Fruit fly (Drosophila melanogaster) whole organism, embryonic: ENCODE measurements around the gene Pka-C3.
A peak's percentile ranks its signal among the peaks of the same experiment; 100 is the strongest.

Experiments
- CG10209 ChIP-seq: fragments of 200-800 bp; sonication (Bioruptor generic); optimal IDR thresholded peaks from 3 replicates; lab custom pipeline; 2017; ENCODE audit warnings: missing biosample characterization, mild to moderate bottlenecking, missing genetic modification characterization, missing genetic modification reagents
- CG1024 ChIP-seq: fragments of 200-800 bp; sonication (Bioruptor generic); IDR thresholded peaks from 2 replicates; pipeline ENCODE4 v1.3.6; 2022; ENCODE audit warnings: missing biosample characterization, missing genetic modification characterization
- CG10366 ChIP-seq: fragments of 200-800 bp; sonication (Bioruptor generic); IDR thresholded peaks from 2 replicates; pipeline ENCODE4 v1.3.6; 2022; ENCODE audit warnings: missing biosample characterization, missing genetic modification characterization
- CG10431 ChIP-seq: fragments of 200-800 bp; sonication (Bioruptor generic); optimal IDR thresholded peaks from 3 replicates; lab custom pipeline; 2018; ENCODE audit warnings: missing biosample characterization, mild to moderate bottlenecking, missing genetic modification characterization
- CG11085 ChIP-seq: fragments of 200-800 bp; sonication (Bioruptor generic); IDR thresholded peaks from 2 replicates; pipeline ENCODE4 v1.3.6; 2022; ENCODE audit warnings: missing biosample characterization, missing genetic modification characterization
- CG12071 ChIP-seq: fragments of 200-800 bp; sonication (Bioruptor generic); optimal IDR thresholded peaks from 3 replicates; lab custom pipeline; 2018; ENCODE audit warnings: missing biosample characterization, mild to moderate bottlenecking, missing genetic modification characterization
- CG17612 ChIP-seq: fragments of 200-800 bp; sonication (Bioruptor generic); IDR thresholded peaks from 2 replicates; pipeline ENCODE4 v1.3.6; 2022; ENCODE audit warnings: missing biosample characterization, missing genetic modification characterization
- CG18764 ChIP-seq: fragments of 200-800 bp; sonication (Bioruptor generic); optimal IDR thresholded peaks from 3 replicates; lab custom pipeline; 2016; ENCODE audit warnings: missing biosample characterization, missing genetic modification characterization
- CG2199 ChIP-seq: fragments of 200-800 bp; sonication (Bioruptor generic); IDR thresholded peaks from 3 replicates; pipeline ENCODE4 v1.3.6; 2022; ENCODE audit warnings: missing biosample characterization, missing genetic modification characterization
- CG2202 ChIP-seq: fragments of 200-800 bp; sonication (Bioruptor generic); optimal IDR thresholded peaks from 2 replicates; lab custom pipeline; 2018; ENCODE audit warnings: missing biosample characterization, mild to moderate bottlenecking, missing genetic modification characterization
- CG32767 ChIP-seq: fragments of 200-800 bp; sonication (Bioruptor generic); IDR thresholded peaks from 2 replicates; pipeline ENCODE4 v1.3.6; 2022; ENCODE audit warnings: missing biosample characterization, missing genetic modification characterization
- CG33213 ChIP-seq: fragments of 200-800 bp; sonication (Bioruptor generic); optimal IDR thresholded peaks from 3 replicates; lab custom pipeline; 2016; ENCODE audit warnings: missing biosample characterization, missing genetic modification characterization
- CG42726 ChIP-seq: fragments of 200-800 bp; sonication (Bioruptor generic); IDR thresholded peaks from 2 replicates; pipeline ENCODE4 v1.3.6; 2022; ENCODE audit warnings: missing biosample characterization, missing genetic modification characterization; ENCODE audit not compliant: partially characterized antibody
- CG6254 ChIP-seq: fragments of 200-800 bp; sonication (Bioruptor generic); optimal IDR thresholded peaks from 3 replicates; lab custom pipeline; 2017; ENCODE audit warnings: mild to moderate bottlenecking, missing biosample characterization, missing genetic modification reagents, missing genetic modification characterization
- CG6854 ChIP-seq: fragments of 200-800 bp; sonication (Bioruptor generic); optimal IDR thresholded peaks from 3 replicates; lab custom pipeline; 2017; ENCODE audit warnings: missing biosample characterization, mild to moderate bottlenecking, missing genetic modification characterization
- CG7372 ChIP-seq: fragments of 200-800 bp; sonication (Bioruptor generic); IDR thresholded peaks from 2 replicates; pipeline ENCODE4 v1.3.6; 2022; ENCODE audit warnings: missing biosample characterization, missing genetic modification characterization
- CG7745 ChIP-seq: fragments of 200-800 bp; sonication (Bioruptor generic); optimal IDR thresholded peaks from 2 replicates; lab custom pipeline; 2018; ENCODE audit warnings: missing biosample characterization, mild to moderate bottlenecking, missing genetic modification characterization, moderate library complexity
- CG8924 ChIP-seq: fragments of 200-800 bp; optimal IDR thresholded peaks from 3 replicates; lab custom pipeline; 2019; ENCODE audit warnings: missing biosample characterization, mild to moderate bottlenecking, missing genetic modification characterization, moderate library complexity
- CG8944 ChIP-seq: fragments of 200-800 bp; sonication (Bioruptor generic); optimal IDR thresholded peaks from 3 replicates; lab custom pipeline; 2016; ENCODE audit warnings: missing biosample characterization, missing genetic modification characterization
- CG9437 ChIP-seq: fragments of 200-800 bp; sonication (Bioruptor generic); optimal IDR thresholded peaks from 2 replicates; lab custom pipeline; 2018; ENCODE audit warnings: missing biosample characterization, mild to moderate bottlenecking, missing genetic modification characterization
- CTCF ChIP-seq: fragments of 200-800 bp; sonication (Bioruptor generic); optimal IDR thresholded peaks from 2 replicates; lab custom pipeline; 2017; ENCODE audit warnings: missing biosample characterization, mild to moderate bottlenecking, missing genetic modification characterization, moderate library complexity
- H2.0 ChIP-seq: fragments of 200-800 bp; sonication (Bioruptor generic); IDR thresholded peaks from 2 replicates; pipeline ENCODE4 v1.3.6; 2022; ENCODE audit warnings: missing biosample characterization, missing genetic modification characterization
- HLH3B ChIP-seq: fragments of 200-800 bp; sonication (Bioruptor generic); IDR thresholded peaks from 2 replicates; pipeline ENCODE4 v1.3.6; 2022; ENCODE audit warnings: missing biosample characterization, missing genetic modification characterization
- Hmr ChIP-seq: fragments of 200-800 bp; sonication (Bioruptor generic); optimal IDR thresholded peaks from 3 replicates; lab custom pipeline; 2017; ENCODE audit warnings: mild to moderate bottlenecking, missing biosample characterization, missing genetic modification reagents, missing genetic modification characterization
- MESR4 ChIP-seq: fragments of 200-800 bp; sonication (Bioruptor generic); optimal IDR thresholded peaks from 2 replicates; lab custom pipeline; 2018; ENCODE audit warnings: missing biosample characterization, mild to moderate bottlenecking, missing genetic modification characterization, moderate library complexity
- Mes4 ChIP-seq: fragments of 200-800 bp; sonication (Bioruptor generic); optimal IDR thresholded peaks from 2 replicates; lab custom pipeline; 2016; ENCODE audit warnings: missing biosample characterization, missing genetic modification characterization
- Opbp ChIP-seq: fragments of 200-800 bp; sonication (Bioruptor generic); IDR thresholded peaks from 3 replicates; pipeline ENCODE4 v1.3.6; 2022; ENCODE audit warnings: missing biosample characterization, missing genetic modification characterization; ENCODE audit not compliant: partially characterized antibody
- Rx ChIP-seq: fragments of 200-800 bp; sonication (Bioruptor generic); IDR thresholded peaks from 2 replicates; pipeline ENCODE4 v1.3.6; 2022; ENCODE audit warnings: missing biosample characterization, missing genetic modification characterization
- amos ChIP-seq: fragments of 200-800 bp; sonication (Bioruptor generic); IDR thresholded peaks from 2 replicates; pipeline ENCODE4 v1.3.6; 2022; ENCODE audit warnings: missing biosample characterization, missing genetic modification characterization; ENCODE audit not compliant: partially characterized antibody
- cas ChIP-seq: fragments of 200-800 bp; sonication (Bioruptor generic); IDR thresholded peaks from 2 replicates; pipeline ENCODE4 v1.3.6; 2022; ENCODE audit warnings: missing biosample characterization, missing genetic modification characterization
- chm ChIP-seq: fragments of 200-800 bp; sonication (Bioruptor generic); IDR thresholded peaks from 2 replicates; pipeline ENCODE4 v1.3.6; 2022; ENCODE audit warnings: missing biosample characterization, missing genetic modification characterization
- crol ChIP-seq: fragments of 200-800 bp; sonication (Bioruptor generic); IDR thresholded peaks from 2 replicates; pipeline ENCODE4 v1.3.6; 2022; ENCODE audit warnings: missing biosample characterization, missing genetic modification characterization
- cwo ChIP-seq: fragments of 200-800 bp; sonication (Bioruptor generic); optimal IDR thresholded peaks from 3 replicates; lab custom pipeline; 2017; ENCODE audit warnings: missing biosample characterization, missing genetic modification characterization, mild to moderate bottlenecking, moderate library complexity, missing genetic modification reagents
- da ChIP-seq: fragments of 200-800 bp; sonication (Bioruptor generic); optimal IDR thresholded peaks from 2 replicates; lab custom pipeline; 2016; ENCODE audit warnings: missing biosample characterization, missing genetic modification characterization
- fd64A ChIP-seq: fragments of 200-800 bp; sonication (Bioruptor generic); optimal IDR thresholded peaks from 3 replicates; lab custom pipeline; 2018; ENCODE audit warnings: missing biosample characterization, mild to moderate bottlenecking, missing genetic modification characterization
- fru ChIP-seq: fragments of >200 bp; optimal IDR thresholded peaks from 2 replicates; lab custom pipeline; 2017
- gce ChIP-seq: fragments of 200-800 bp; sonication (Bioruptor generic); IDR thresholded peaks from 3 replicates; pipeline ENCODE4 v1.3.6; 2022; ENCODE audit warnings: missing biosample characterization, missing genetic modification characterization
- gro ChIP-seq: fragments of 200-800 bp; sonication (Bioruptor generic); optimal IDR thresholded peaks from 2 replicates; lab custom pipeline; 2016; ENCODE audit warnings: missing biosample characterization, missing genetic modification characterization
- jigr1 ChIP-seq: fragments of 200-800 bp; sonication (Bioruptor generic); IDR thresholded peaks from 3 replicates; pipeline ENCODE4 v1.3.6; 2022; ENCODE audit warnings: missing biosample characterization, missing genetic modification characterization
- lbe ChIP-seq: fragments of 200-800 bp; sonication (Bioruptor generic); optimal IDR thresholded peaks from 2 replicates; lab custom pipeline; 2016; ENCODE audit warnings: missing biosample characterization, mild to moderate bottlenecking, missing genetic modification characterization
- mirr ChIP-seq: fragments of 200-800 bp; sonication (Bioruptor generic); optimal IDR thresholded peaks from 3 replicates; lab custom pipeline; 2018; ENCODE audit warnings: missing biosample characterization, mild to moderate bottlenecking, missing genetic modification characterization
- onecut ChIP-seq: fragments of 200-800 bp; sonication (Bioruptor generic); IDR thresholded peaks from 2 replicates; pipeline ENCODE4 v1.3.6; 2022; ENCODE audit warnings: missing biosample characterization, missing genetic modification characterization
- pho ChIP-seq: fragments of 200-800 bp; sonication (Bioruptor generic); optimal IDR thresholded peaks from 2 replicates; lab custom pipeline; 2016; ENCODE audit warnings: missing biosample characterization, missing genetic modification characterization
- pnt ChIP-seq: fragments of 200-800 bp; sonication (Bioruptor generic); optimal IDR thresholded peaks from 3 replicates; lab custom pipeline; 2016; ENCODE audit warnings: missing biosample characterization, missing genetic modification characterization
- rib ChIP-seq: fragments of 200-800 bp; sonication (Bioruptor generic); IDR thresholded peaks from 2 replicates; pipeline ENCODE4 v1.3.6; 2022; ENCODE audit warnings: missing biosample characterization, missing genetic modification characterization
- sc ChIP-seq, 3 experiments: fragments of >200 bp in 2 of 3; fragments of 200-800 bp in 1 of 3; sonication (Bioruptor generic) in 1 of 3; optimal IDR thresholded peaks; 2 replicates in 2 of 3; 3 replicates in 1 of 3; lab custom pipeline; 2017; ENCODE audit warnings: mild to moderate bottlenecking in 1 of 3, missing biosample characterization in 1 of 3, missing genetic modification characterization in 1 of 3, missing genetic modification reagents in 1 of 3
- sd ChIP-seq: fragments of 200-800 bp; sonication (Bioruptor generic); optimal IDR thresholded peaks from 3 replicates; lab custom pipeline; 2018; ENCODE audit warnings: missing biosample characterization, mild to moderate bottlenecking, missing genetic modification characterization, moderate library complexity
- shn ChIP-seq: fragments of 200-800 bp; sonication (Bioruptor generic); optimal IDR thresholded peaks from 3 replicates; lab custom pipeline; 2016; ENCODE audit warnings: missing biosample characterization, missing genetic modification characterization
- slp2 ChIP-seq: fragments of 200-800 bp; sonication (Bioruptor generic); optimal IDR thresholded peaks from 2 replicates; lab custom pipeline; 2016; ENCODE audit warnings: missing biosample characterization, missing genetic modification characterization
- trh ChIP-seq: fragments of 200-800 bp; sonication (Bioruptor generic); optimal IDR thresholded peaks from 2 replicates; lab custom pipeline; 2016; ENCODE audit warnings: missing biosample characterization, missing genetic modification characterization
- vvl ChIP-seq: fragments of 200-800 bp; sonication (Bioruptor generic); IDR thresholded peaks from 2 replicates; pipeline ENCODE4 v1.3.6; 2022; ENCODE audit warnings: missing biosample characterization, missing genetic modification characterization

Gene Pka-C3

DNA sequence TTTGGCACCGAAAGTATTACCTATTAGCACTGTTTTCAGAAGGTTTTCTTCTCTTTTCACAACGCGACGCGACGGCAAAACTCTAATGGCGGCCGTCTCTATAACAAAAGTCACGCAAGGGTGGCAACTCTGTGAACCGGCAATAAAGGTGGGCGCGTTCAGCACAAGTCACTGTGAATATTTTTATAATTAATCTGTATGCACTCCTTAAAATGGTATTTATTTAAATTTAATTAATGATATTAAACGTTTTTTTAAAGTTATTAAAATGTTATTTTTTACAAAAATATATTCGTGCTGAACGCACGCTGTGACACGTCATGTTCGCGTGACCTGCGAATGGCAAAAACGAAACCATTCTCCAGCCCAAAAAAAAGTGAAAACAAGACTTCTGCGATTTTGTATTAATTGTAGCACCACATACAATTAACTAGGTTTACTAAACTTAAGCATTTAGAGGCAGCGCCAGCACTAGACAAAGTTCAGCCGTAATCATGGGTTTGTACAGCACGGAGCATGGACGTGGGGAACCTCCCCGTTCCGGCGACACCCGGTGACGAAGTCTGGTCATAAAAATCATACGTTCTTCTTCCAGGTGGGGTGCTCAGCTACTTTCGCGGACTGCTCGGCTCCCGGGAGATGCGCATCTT is 28.3 kb upstream of the Pka-C3 start, which contains the start of the genes brm and Arl1 (continued):
- TF ChIP-seq CTCF (GFP tag; lab: Kevin White, UChicago) (peak; percentile 62), CG10209 (peak; percentile 98), sd (peak; percentile 91), CG33213 (GFP tag; lab: Kevin White, UChicago) (peak; percentile 74), H2.0 (GFP tag; lab: Robert Waterston, UW) (peak; percentile 99), CG42726 (GFP tag; lab: Robert Waterston, UW) (0 out of 2 replicates have a peak, but pooled peaks have one; percentile 36), pho (GFP tag; lab: Kevin White, UChicago) (peak; percentile 91), da (GFP tag; lab: Kevin White, UChicago) (peak; percentile 65), mirr (GFP tag; lab: Kevin White, UChicago) (peak; percentile 97), Opbp (GFP tag; lab: Robert Waterston, UW) (peak; percentile 59; the same call in 1 of the 3 replicates), slp2 (GFP tag; lab: Kevin White, UChicago) (peak; percentile 62), CG8944 (GFP tag; lab: Kevin White, UChicago) (peak; percentile 78), CG8924 (tag; lab: Kevin White, UChicago) (peak; percentile 98), HLH3B (GFP tag; lab: Robert Waterston, UW) (peak; percentile 99), MESR4 (peak; percentile 84), jigr1 (peak; percentile 96), rib (GFP tag; lab: Robert Waterston, UW) (peak; percentile 99), sc (optimal IDR thresholded peaks at IDR 0.05; lab: Kevin White, UChicago) (no peak), sc (GFP tag; optimal IDR thresholded peaks at IDR 0.05; lab: Kevin White, UChicago) (peak; percentile 96), fru (lab: Kevin White, UChicago) (no peak), CG6254 (peak; percentile 93), crol (GFP tag; lab: Robert Waterston, UW) (peak; percentile 76), CG10431 (GFP tag; lab: Kevin White, UChicago) (peak; percentile 92), fd64A (GFP tag; lab: Kevin White, UChicago) (peak; percentile 89), CG10366 (GFP tag; lab: Robert Waterston, UW) (peak; percentile 99), gro (GFP tag; lab: Kevin White, UChicago) (peak; percentile 89), Mes4 (GFP tag; lab: Kevin White, UChicago) (peak; percentile 31), cas (peak; percentile 98), vvl (GFP tag; lab: Robert Waterston, UW) (peak; percentile 100), CG11085 (GFP tag; lab: Robert Waterston, UW) (peak; percentile 99), CG2199 (peak; percentile 99), gce (peak; percentile 98), CG9437 (GFP tag; lab: Kevin White, UChicago) (peak; percentile 90), CG32767 (GFP tag; lab: Robert Waterston, UW) (peak; percentile 99), CG12071 (GFP tag; lab: Kevin White, UChicago) (peak; percentile 82), CG1024 (GFP tag; lab: Robert Waterston, UW) (peak; percentile 96), chm (peak; percentile 97), CG6854 (peak; percentile 94), Rx (peak; percentile 99), trh (GFP tag; lab: Kevin White, UChicago) (peak; percentile 94), onecut (GFP tag; lab: Robert Waterston, UW) (peak; percentile 95), shn (GFP tag; lab: Kevin White, UChicago) (peak; percentile 61), pnt (GFP tag; lab: Kevin White, UChicago) (peak; percentile 80), amos (peak; percentile 40; the same call in 1 of the 2 replicates), CG18764 (GFP tag; lab: Kevin White, UChicago) (peak; percentile 96), CG17612 (GFP tag; lab: Robert Waterston, UW) (peak; percentile 98), CG7372 (GFP tag; lab: Robert Waterston, UW) (peak; percentile 100), CG7745 (tag; lab: Kevin White, UChicago) (peak; percentile 33), cwo (GFP tag; lab: Kevin White, UChicago) (peak; percentile 94), Hmr (GFP tag; lab: Kevin White, UChicago) (peak; percentile 97), lbe (peak; percentile 98), CG2202 (tag; lab: Kevin White, UChicago) (peak; percentile 93)
